Fruit fly (Drosophila melanogaster): ENCODE measurements around the gene Mob2.
"Not testable (repeated sequence)": the region's sequence is repeated elsewhere in the genome, so short reads cannot be mapped to it uniquely, and the experiment has no call there.

Gene Mob2

dm6 chr3L:11578211-11578673, 16.2 kb upstream of the Mob2 start, which contains the start of gene CG33270:
Gene CG33270 (minus strand): TSS chr3L:11578623.
- no peak for TF ChIP-seq dsf (GFP tag; optimal IDR thresholded peaks at IDR 0.05; ENCODE audit: borderline replicate concordance)
- no peak for TF ChIP-seq CG32264 (GFP tag; optimal IDR thresholded peaks at IDR 0.05)
- TF ChIP-seq Hnf4 (GFP tag; optimal IDR thresholded peaks at IDR 0.05) = no peak
- no peak for TF ChIP-seq sv (GFP tag; optimal IDR thresholded peaks at IDR 0.05)
- no peak for TF ChIP-seq Vsx2 (GFP tag; optimal IDR thresholded peaks at IDR 0.05; ENCODE audit: partially characterized antibody)
- TF ChIP-seq sage (GFP tag; optimal IDR thresholded peaks at IDR 0.05) = no peak
- no peak for TF ChIP-seq dl (GFP tag; optimal IDR thresholded peaks at IDR 0.05; ENCODE audit: insufficient read depth in 1 of 2, partially characterized antibody in 2 of 2)
- no peak for TF ChIP-seq OdsH (GFP tag; optimal IDR thresholded peaks at IDR 0.05)
- TF ChIP-seq h (GFP tag; optimal IDR thresholded peaks at IDR 0.05) = no peak
- no peak for TF ChIP-seq rgr (GFP tag; optimal IDR thresholded peaks at IDR 0.05)
- no peak for TF ChIP-seq Dif (GFP tag; optimal IDR thresholded peaks at IDR 0.05; ENCODE audit: partially characterized antibody)
- no peak for TF ChIP-seq brk (GFP tag; optimal IDR thresholded peaks at IDR 0.05)
- no peak for TF ChIP-seq lola (GFP tag; optimal IDR thresholded peaks at IDR 0.05)
- no peak for TF ChIP-seq Abd-B (GFP tag; optimal IDR thresholded peaks at IDR 0.05)

- TF ChIP-seq Jra (GFP tag; optimal IDR thresholded peaks at IDR 0.05) = no peak
- TF ChIP-seq Vsx2 (GFP tag; optimal IDR thresholded peaks at IDR 0.05; ENCODE audit: partially characterized antibody) = no peak
- TF ChIP-seq Abd-B (GFP tag; optimal IDR thresholded peaks at IDR 0.05) = no peak
- TF ChIP-seq CG32264 (GFP tag; optimal IDR thresholded peaks at IDR 0.05) = no peak
- no peak for TF ChIP-seq usp (GFP tag; optimal IDR thresholded peaks at IDR 0.05)
- TF ChIP-seq dsf (GFP tag; optimal IDR thresholded peaks at IDR 0.05; ENCODE audit: borderline replicate concordance) = no peak
- TF ChIP-seq Hnf4 (GFP tag; optimal IDR thresholded peaks at IDR 0.05) = no peak
- TF ChIP-seq Dfd (GFP tag; optimal IDR thresholded peaks at IDR 0.05) = no peak
- TF ChIP-seq OdsH (GFP tag; optimal IDR thresholded peaks at IDR 0.05) = no peak
- TF ChIP-seq GATAd (GFP tag; optimal IDR thresholded peaks at IDR 0.05) = no peak
- TF ChIP-seq HLH106 (tag; optimal IDR thresholded peaks at IDR 0.05) = no peak
- no peak for TF ChIP-seq sage (GFP tag; optimal IDR thresholded peaks at IDR 0.05)
- no peak for TF ChIP-seq Sp1 (GFP tag; optimal IDR thresholded peaks at IDR 0.05)
Observed at dm6 chr3L:11577395-11577794, 15.4 kb upstream of the Mob2 start, which contains the start of gene CG33271. Gene CG33271 (minus strand): TSS chr3L:11577495.

dm6 chr3L:11576944-11577343, 14.9 kb upstream of the Mob2 start, which contains the start of gene CG33489:
Gene CG33489 (minus strand): TSS chr3L:11577044.
- not testable (repeated sequence) for TF ChIP-seq OdsH, Abd-B, psq (GFP tag; optimal IDR thresholded peaks at IDR 0.05)

dm6 chr3L:11574563-11574962, 12.5 kb upstream of the Mob2 start, which contains the start of gene CG33490:
Gene CG33490 (minus strand): TSS chr3L:11574663.
- TF ChIP-seq sv (GFP tag; optimal IDR thresholded peaks at IDR 0.05) (no peak), pan (optimal IDR thresholded peaks at IDR 0.05) (no peak), Jra (GFP tag; optimal IDR thresholded peaks at IDR 0.05) (no peak), lola (GFP tag; optimal IDR thresholded peaks at IDR 0.05) (no peak), Vsx2 (GFP tag; optimal IDR thresholded peaks at IDR 0.05; ENCODE audit: partially characterized antibody) (no peak), ey (GFP tag; optimal IDR thresholded peaks at IDR 0.05) (no peak), brk (GFP tag; optimal IDR thresholded peaks at IDR 0.05) (no peak), usp (GFP tag; optimal IDR thresholded peaks at IDR 0.05) (no peak), dsf (GFP tag; optimal IDR thresholded peaks at IDR 0.05; ENCODE audit: borderline replicate concordance) (no peak), GATAd (GFP tag; optimal IDR thresholded peaks at IDR 0.05) (no peak), Dfd (GFP tag; optimal IDR thresholded peaks at IDR 0.05) (no peak), Hr83 (GFP tag; optimal IDR thresholded peaks at IDR 0.05; ENCODE audit: poor library complexity, severe bottlenecking) (no peak), Mio (GFP tag; optimal IDR thresholded peaks at IDR 0.05) (no peak), woc (GFP tag; optimal IDR thresholded peaks at IDR 0.05) (no peak)

dm6 chr3L:11563972-11564533, 2.0 kb upstream of the Mob2 start, which contains the start of the genes CG46412 and CG33267:
Gene CG46412 (minus strand): TSS chr3L:11564072.
Gene CG33267 (plus strand): TSS chr3L:11564483.
- TF ChIP-seq Dfd (GFP tag; optimal IDR thresholded peaks at IDR 0.05) = no peak
- no peak for TF ChIP-seq Mio (GFP tag; optimal IDR thresholded peaks at IDR 0.05)
- TF ChIP-seq br (GFP tag; optimal IDR thresholded peaks at IDR 0.05) = no peak
- no peak for TF ChIP-seq N (GFP tag; optimal IDR thresholded peaks at IDR 0.05)

Data from whole organism, wandering third instar larva.